Worm (Caenorhabditis elegans) whole organism, L4 larva: ENCODE measurements around the gene F53H1.3.

Experiments used
- F10B5.3 ChIP-seq: sonication (generic microtip); optimal IDR thresholded peaks from 2 replicates; lab custom pipeline; 2016; ENCODE audit warnings: mild to moderate bottlenecking, missing genetic modification characterization, missing compliant biosample characterization
- F26F4.8 ChIP-seq: fragments of 200-800 bp; sonication (Bioruptor generic); conservative IDR thresholded peaks from 2 replicates; pipeline ENCODE4 v1.3.6; 2022; ENCODE audit warnings: missing genetic modification characterization, missing compliant biosample characterization
- F37D6.2 ChIP-seq: sonication (generic microtip); optimal IDR thresholded peaks from 2 replicates; lab custom pipeline; 2016; ENCODE audit warnings: mild to moderate bottlenecking, missing genetic modification characterization, missing compliant biosample characterization
- F44E2.7 ChIP-seq: fragments of 200-800 bp; sonication (Bioruptor generic); IDR thresholded peaks from 2 replicates; pipeline ENCODE4 v2.1.2; 2022; ENCODE audit warnings: missing genetic modification characterization, missing compliant biosample characterization
- R02D3.7 ChIP-seq: fragments of 150-350 bp; sonication (generic microtip); optimal IDR thresholded peaks from 3 replicates; lab custom pipeline; 2014; ENCODE audit warnings: missing biosample characterization, missing genetic modification characterization
- T20F7.1 ChIP-seq: fragments of 200-800 bp; sonication (Bioruptor generic); optimal IDR thresholded peaks from 2 replicates; lab custom pipeline; 2018; ENCODE audit warnings: mild to moderate bottlenecking, missing genetic modification characterization, missing compliant biosample characterization
- T26A8.4 ChIP-seq: fragments of 200-800 bp; sonication (Bioruptor generic); IDR thresholded peaks from 2 replicates; pipeline ENCODE4 v1.3.6; 2022; ENCODE audit warnings: missing genetic modification characterization, missing compliant biosample characterization
- Y105C5A.15 ChIP-seq: fragments of 200-800 bp; sonication (Bioruptor generic); IDR thresholded peaks from 2 replicates; pipeline ENCODE4 v1.3.6; 2022; ENCODE audit warnings: missing genetic modification characterization, missing compliant biosample characterization
- Y48G9A.11 ChIP-seq: fragments of 200-800 bp; sonication (Bioruptor generic); IDR thresholded peaks from 2 replicates; pipeline ENCODE4 v1.3.6; 2022; ENCODE audit warnings: missing genetic modification reagents, missing genetic modification characterization, missing compliant biosample characterization
- Y5F2A.4 ChIP-seq: fragments of 200-800 bp; sonication (Bioruptor generic); optimal IDR thresholded peaks from 2 replicates; lab custom pipeline; 2018; ENCODE audit warnings: mild to moderate bottlenecking, missing genetic modification characterization, missing compliant biosample characterization
- ZK337.2 ChIP-seq: fragments of 200-800 bp; sonication (Bioruptor generic); IDR thresholded peaks from 2 replicates; pipeline ENCODE4 v1.3.6; 2022; ENCODE audit warnings: missing genetic modification reagents, missing genetic modification characterization, missing compliant biosample characterization
- aha-1 ChIP-seq: fragments of 150-350 bp; peaks from one replicate; lab custom pipeline; 2014; ENCODE audit warnings: missing biosample characterization, missing genetic modification characterization
- ama-1 ChIP-seq: fragments of 150-350 bp; optimal IDR thresholded peaks from 2 replicates; lab custom pipeline; 2014; ENCODE audit warnings: inconsistent platforms, mixed read lengths
- arid-1 ChIP-seq: fragments of 200-800 bp; sonication (Bioruptor generic); conservative IDR thresholded peaks from 2 replicates; pipeline ENCODE4 v1.3.6; 2022; ENCODE audit warnings: missing genetic modification reagents, missing genetic modification characterization, missing compliant biosample characterization
- ceh-62 ChIP-seq: sonication (generic microtip); optimal IDR thresholded peaks from 2 replicates; lab custom pipeline; 2017; ENCODE audit warnings: missing biosample characterization, missing genetic modification characterization
- ceh-82 ChIP-seq: sonication (generic microtip); optimal IDR thresholded peaks from 2 replicates; lab custom pipeline; 2017; ENCODE audit warnings: missing biosample characterization, missing genetic modification characterization
- daf-12 ChIP-seq: fragments of 150-350 bp; optimal IDR thresholded peaks from 2 replicates; lab custom pipeline; 2014; ENCODE audit warnings: missing biosample characterization, missing genetic modification reagents, missing genetic modification characterization
- daf-8 ChIP-seq: fragments of 200-800 bp; sonication (Bioruptor generic); IDR thresholded peaks from 2 replicates; pipeline ENCODE4 v1.3.6; 2022; ENCODE audit warnings: missing genetic modification characterization, missing compliant biosample characterization
- dmd-8 ChIP-seq: fragments of 200-800 bp; sonication (Bioruptor generic); IDR thresholded peaks from 2 replicates; pipeline ENCODE4 v1.3.6; 2022; ENCODE audit warnings: missing genetic modification characterization, missing compliant biosample characterization
- duxl-1 ChIP-seq: sonication (generic microtip); optimal IDR thresholded peaks from 2 replicates; lab custom pipeline; 2016; ENCODE audit warnings: mild to moderate bottlenecking, missing genetic modification characterization, moderate library complexity, missing compliant biosample characterization; ENCODE audit not compliant: poor library complexity
- dve-1 ChIP-seq: sonication (generic microtip); optimal IDR thresholded peaks from 2 replicates; lab custom pipeline; 2017; ENCODE audit warnings: antibody characterized with exemption, mild to moderate bottlenecking, missing genetic modification characterization, missing compliant biosample characterization; ENCODE audit not compliant: insufficient read depth
- egl-43 ChIP-seq: fragments of 200-800 bp; sonication (Bioruptor generic); IDR thresholded peaks from 2 replicates; pipeline ENCODE4 v1.3.6; 2022; ENCODE audit warnings: missing genetic modification reagents, missing genetic modification characterization, missing compliant biosample characterization
- gei-8 ChIP-seq: fragments of 200-800 bp; sonication (Bioruptor generic); optimal IDR thresholded peaks from 2 replicates; lab custom pipeline; 2018; ENCODE audit warnings: mild to moderate bottlenecking, missing genetic modification characterization, missing compliant biosample characterization
- hif-1 ChIP-seq, 2 experiments: sonication (generic microtip); optimal IDR thresholded peaks; 2 replicates each; lab custom pipeline; 2016 to 2017; ENCODE audit warnings: missing compliant biosample characterization in 2 of 2, missing genetic modification characterization in 2 of 2, missing genetic modification reagents in 2 of 2, missing genotype in 2 of 2, mild to moderate bottlenecking in 1 of 2
- hlh-11 ChIP-seq: fragments of 200-800 bp; sonication (Bioruptor generic); optimal IDR thresholded peaks from 2 replicates; lab custom pipeline; 2018; ENCODE audit warnings: mild to moderate bottlenecking, missing genetic modification characterization, missing compliant biosample characterization
- hmg-1.1 ChIP-seq: fragments of 200-800 bp; sonication (Bioruptor generic); IDR thresholded peaks from 2 replicates; pipeline ENCODE4 v1.3.6; 2022; ENCODE audit warnings: missing genetic modification reagents, missing genetic modification characterization, missing compliant biosample characterization
- lim-7 ChIP-seq: fragments of 200-800 bp; sonication (Bioruptor generic); IDR thresholded peaks from 2 replicates; pipeline ENCODE4 v1.3.6; 2022; ENCODE audit warnings: missing genetic modification characterization, missing compliant biosample characterization
- lin-1 ChIP-seq: fragments of 200-800 bp; sonication (Bioruptor generic); IDR thresholded peaks from 2 replicates; pipeline ENCODE4 v1.3.6; 2022; ENCODE audit warnings: missing genetic modification reagents, missing genetic modification characterization, missing compliant biosample characterization
- lin-13 ChIP-seq: fragments of 150-350 bp; optimal IDR thresholded peaks from 2 replicates; lab custom pipeline; 2014; ENCODE audit warnings: missing biosample characterization, missing genetic modification reagents, missing genetic modification characterization
- lin-15B ChIP-seq: fragments of 150-350 bp; sonication (generic microtip); optimal IDR thresholded peaks from 3 replicates; lab custom pipeline; 2014; ENCODE audit warnings: missing biosample characterization, missing genetic modification characterization
- madf-5 ChIP-seq, 2 experiments: fragments of 200-800 bp; sonication (Bioruptor generic); IDR thresholded peaks; 2 replicates each; pipeline ENCODE4 v1.3.6; 2022; ENCODE audit warnings: missing compliant biosample characterization in 2 of 2, missing genetic modification characterization in 2 of 2
- mdt-29 ChIP-seq: fragments of 200-800 bp; sonication (Bioruptor generic); IDR thresholded peaks from 2 replicates; pipeline ENCODE4 v1.3.6; 2022; ENCODE audit warnings: missing genetic modification reagents, missing genetic modification characterization, missing compliant biosample characterization
- mes-2 ChIP-seq: sonication (generic microtip); optimal IDR thresholded peaks from 2 replicates; lab custom pipeline; 2016; ENCODE audit warnings: missing genotype, mild to moderate bottlenecking, missing genetic modification characterization, missing compliant biosample characterization; ENCODE audit not compliant: poor library complexity, severe bottlenecking
- mxl-2 ChIP-seq: fragments of 200-800 bp; sonication (Bioruptor generic); conservative IDR thresholded peaks from 2 replicates; pipeline ENCODE4 v1.3.6; 2022; ENCODE audit warnings: missing genetic modification reagents, missing genetic modification characterization, missing compliant biosample characterization
- nhr-11 ChIP-seq: fragments of 150-350 bp; optimal IDR thresholded peaks from 2 replicates; lab custom pipeline; 2014; ENCODE audit warnings: missing biosample characterization, missing genetic modification characterization
- nhr-111 ChIP-seq: fragments of 200-800 bp; sonication (Bioruptor generic); optimal IDR thresholded peaks from 2 replicates; lab custom pipeline; 2018; ENCODE audit warnings: mild to moderate bottlenecking, missing genetic modification characterization, missing compliant biosample characterization
- nhr-237 ChIP-seq: sonication (generic microtip); optimal IDR thresholded peaks from 2 replicates; lab custom pipeline; 2017; ENCODE audit warnings: missing biosample characterization, missing genetic modification characterization
- nhr-25 ChIP-seq: sonication (generic microtip); optimal IDR thresholded peaks from 2 replicates; lab custom pipeline; 2017; ENCODE audit warnings: missing genetic modification characterization, mild to moderate bottlenecking, missing compliant biosample characterization, antibody characterized with exemption, moderate library complexity, borderline replicate concordance; ENCODE audit not compliant: insufficient read depth
- nhr-41 ChIP-seq: fragments of 200-800 bp; sonication (Bioruptor generic); IDR thresholded peaks from 2 replicates; pipeline ENCODE4 v1.3.6; 2022; ENCODE audit warnings: missing genetic modification reagents, missing genetic modification characterization, missing compliant biosample characterization
- php-3 ChIP-seq: fragments of 200-800 bp; sonication (Bioruptor generic); IDR thresholded peaks from 2 replicates; pipeline ENCODE4 v1.3.6; 2022; ENCODE audit warnings: missing genetic modification reagents, missing genetic modification characterization, missing compliant biosample characterization
- rbr-2 ChIP-seq: sonication (generic microtip); optimal IDR thresholded peaks from 2 replicates; lab custom pipeline; 2016; ENCODE audit warnings: missing genotype, missing genetic modification characterization, missing compliant biosample characterization
- saeg-2 ChIP-seq: fragments of 200-800 bp; sonication (Bioruptor generic); IDR thresholded peaks from 2 replicates; pipeline ENCODE4 v1.3.6; 2022; ENCODE audit warnings: missing genetic modification reagents, missing genetic modification characterization, missing compliant biosample characterization
- sdz-12 ChIP-seq: fragments of 200-800 bp; sonication (Bioruptor generic); optimal IDR thresholded peaks from 2 replicates; lab custom pipeline; 2018; ENCODE audit warnings: mild to moderate bottlenecking, missing genetic modification characterization, missing compliant biosample characterization
- set-16 ChIP-seq: fragments of 200-800 bp; sonication (Bioruptor generic); IDR thresholded peaks from 2 replicates; pipeline ENCODE4 v1.3.6; 2022; ENCODE audit warnings: missing genetic modification reagents, missing genetic modification characterization, missing compliant biosample characterization
- skn-1 ChIP-seq: fragments of 150-350 bp; optimal IDR thresholded peaks from 2 replicates; lab custom pipeline; 2014; ENCODE audit warnings: missing biosample characterization, missing genetic modification characterization
- spr-1 ChIP-seq: sonication (generic microtip); optimal IDR thresholded peaks from 2 replicates; lab custom pipeline; 2016; ENCODE audit warnings: mild to moderate bottlenecking, missing genetic modification characterization, missing compliant biosample characterization
- tag-97 ChIP-seq: fragments of 200-800 bp; sonication (Bioruptor generic); IDR thresholded peaks from 2 replicates; pipeline ENCODE4 v1.3.6; 2022; ENCODE audit warnings: missing genetic modification characterization, missing compliant biosample characterization
- unc-130 ChIP-seq: sonication (generic microtip); optimal IDR thresholded peaks from 2 replicates; lab custom pipeline; 2016; ENCODE audit warnings: missing genetic modification reagents, missing genetic modification characterization, missing compliant biosample characterization
- unc-39 ChIP-seq: sonication (generic microtip); optimal IDR thresholded peaks from 2 replicates; lab custom pipeline; 2017; ENCODE audit warnings: missing biosample characterization, missing genetic modification characterization
- ztf-7 ChIP-seq: fragments of 150-350 bp; optimal IDR thresholded peaks from 2 replicates; lab custom pipeline; 2014; ENCODE audit warnings: missing biosample characterization, missing genetic modification characterization

Gene F53H1.3

ce11 chrIV:1375289-1375688 is 46.3 kb downstream of the F53H1.3 start:
- TF ChIP-seq lim-7 (GFP tag; lab: Robert Waterston, UW): no peak
- TF ChIP-seq Y5F2A.4: no peak
- no peak for TF ChIP-seq F10B5.3
- TF ChIP-seq madf-5 (GFP tag; IDR thresholded peaks at IDR 0.05; lab: Robert Waterston, UW): no peak
- TF ChIP-seq mes-2 (tag; lab: Kevin White, UChicago): no peak
- TF ChIP-seq aha-1: peak; percentile 10
- no peak for TF ChIP-seq lin-15B (tag; lab: Kevin White, UChicago)
- TF ChIP-seq nhr-25 (tag; lab: Kevin White, UChicago): no peak
- TF ChIP-seq set-16: peak; percentile 66
- TF ChIP-seq hlh-11: no peak

- TF ChIP-seq Y105C5A.15 (no peak), daf-8 (no peak), nhr-41 (GFP tag; lab: Robert Waterston, UW) (peak; percentile 75; the same call in 1 of the 2 replicates), rbr-2 (tag; lab: Kevin White, UChicago) (no peak), T26A8.4 (GFP tag; lab: Robert Waterston, UW) (peak; percentile 40; the same call in 1 of the 2 replicates), F10B5.3 (no peak), F44E2.7 (GFP tag; lab: Robert Waterston, UW) (no peak), skn-1 (tag; lab: Kevin White, UChicago) (no peak), dmd-8 (GFP tag; lab: Robert Waterston, UW) (0 out of 2 replicates have a peak, but pooled peaks have one; percentile 55), ZK337.2 (GFP tag; lab: Robert Waterston, UW) (no peak), lin-13 (no peak), php-3 (GFP tag; lab: Robert Waterston, UW) (no peak), egl-43 (GFP tag; lab: Robert Waterston, UW) (peak; percentile 59; the same call in 1 of the 2 replicates), Y48G9A.11 (GFP tag; lab: Robert Waterston, UW) (no peak), nhr-111 (GFP tag; lab: Kevin White, UChicago) (no peak), arid-1 (no peak), lin-1 (GFP tag; lab: Robert Waterston, UW) (no peak), R02D3.7 (no peak), unc-39 (tag; lab: Kevin White, UChicago) (no peak), ceh-62 (tag; lab: Kevin White, UChicago) (no peak), gei-8 (no peak), nhr-11 (tag; lab: Kevin White, UChicago) (no peak), spr-1 (tag; lab: Kevin White, UChicago) (no peak), ama-1 (no peak), ztf-7 (tag; lab: Kevin White, UChicago) (no peak), T20F7.1 (GFP tag; lab: Kevin White, UChicago) (no peak), aha-1 (peak; percentile 71), unc-130 (GFP tag; lab: Kevin White, UChicago) (no peak), duxl-1 (tag; lab: Kevin White, UChicago) (no peak), sdz-12 (GFP tag; lab: Kevin White, UChicago) (no peak), F26F4.8 (GFP tag; lab: Robert Waterston, UW) (no peak), mxl-2 (GFP tag; lab: Robert Waterston, UW) (no peak), mdt-29 (GFP tag; lab: Robert Waterston, UW) (no peak), hif-1 (tag; optimal IDR thresholded peaks at IDR 0.05; lab: Kevin White, UChicago) (no peak), daf-12 (tag; lab: Kevin White, UChicago) (no peak), tag-97 (GFP tag; lab: Robert Waterston, UW) (no peak), ceh-82 (tag; lab: Kevin White, UChicago) (no peak), nhr-237 (tag; lab: Kevin White, UChicago) (no peak), F37D6.2 (no peak), dve-1 (tag; lab: Kevin White, UChicago) (no peak), saeg-2 (GFP tag; lab: Robert Waterston, UW) (no peak), hmg-1.1 (GFP tag; lab: Robert Waterston, UW) (no peak), lim-7 (GFP tag; lab: Robert Waterston, UW) (peak; percentile 20; the same call in 1 of the 2 replicates)
Measured at ce11 chrIV:1377699-1378098, 48.7 kb downstream of the F53H1.3 start.
